Worm (Caenorhabditis elegans) whole organism, young adult: ENCODE results near the gene fezf-1.
A peak's percentile ranks its signal among the peaks of the same experiment; 100 is the strongest.

ENCODE experiments used
- B0261.1 ChIP-seq: sonication (generic microtip); optimal IDR thresholded peaks from 2 replicates; lab custom pipeline; 2016; ENCODE audit warnings: mild to moderate bottlenecking, missing genetic modification characterization, moderate library complexity, missing compliant biosample characterization
- F10E7.11 ChIP-seq: sonication (generic microtip); optimal IDR thresholded peaks from 2 replicates; lab custom pipeline; 2017; ENCODE audit warnings: mild to moderate bottlenecking, missing genetic modification characterization, moderate library complexity, missing compliant biosample characterization
- F22D6.2 ChIP-seq: sonication (generic microtip); optimal IDR thresholded peaks from 2 replicates; lab custom pipeline; 2016; ENCODE audit warnings: mild to moderate bottlenecking, missing genetic modification characterization, missing compliant biosample characterization
- F33H1.4 ChIP-seq: fragments of 200-800 bp; sonication (Bioruptor generic); IDR thresholded peaks from 2 replicates; pipeline ENCODE4 v1.3.6; 2022; ENCODE audit warnings: missing genetic modification reagents, missing genetic modification characterization, missing compliant biosample characterization
- F37B4.10 ChIP-seq: fragments of 200-800 bp; sonication (Bioruptor generic); IDR thresholded peaks from 2 replicates; pipeline ENCODE4 v1.3.6; 2022; ENCODE audit warnings: missing genetic modification characterization, missing compliant biosample characterization
- F57C9.4 ChIP-seq: sonication (generic microtip); optimal IDR thresholded peaks from 2 replicates; lab custom pipeline; 2017; ENCODE audit warnings: mild to moderate bottlenecking, missing genetic modification characterization, missing compliant biosample characterization
- K11D2.4 ChIP-seq: fragments of 200-800 bp; sonication (Bioruptor generic); IDR thresholded peaks from 2 replicates; pipeline ENCODE4 v1.3.6; 2022; ENCODE audit warnings: missing genetic modification reagents, missing genetic modification characterization, missing compliant biosample characterization
- Y53F4B.3 ChIP-seq: fragments of 200-800 bp; sonication (Bioruptor generic); IDR thresholded peaks from 2 replicates; pipeline ENCODE4 v1.3.6; 2022; ENCODE audit warnings: missing genetic modification reagents, missing genetic modification characterization, missing compliant biosample characterization
- ZK185.1 ChIP-seq: sonication (generic microtip); optimal IDR thresholded peaks from 2 replicates; lab custom pipeline; 2016; ENCODE audit warnings: mild to moderate bottlenecking, missing genetic modification characterization, missing compliant biosample characterization; ENCODE audit not compliant: poor library complexity, severe bottlenecking
- ama-1 ChIP-seq, 3 experiments: fragments of 150-350 bp in 1 of 3; sonication (generic microtip) in 2 of 3; optimal IDR thresholded peaks; 2 replicates each; lab custom pipeline; 2014 to 2018; ENCODE audit warnings: missing biosample characterization in 2 of 3, missing genetic modification characterization in 2 of 3, missing genetic modification reagents in 2 of 3
- aptf-3 ChIP-seq: fragments of 200-800 bp; sonication (Bioruptor generic); IDR thresholded peaks from 2 replicates; pipeline ENCODE4 v1.3.6; 2022; ENCODE audit warnings: missing genetic modification characterization, missing compliant biosample characterization
- atf-7 ChIP-seq: sonication (generic microtip); optimal IDR thresholded peaks from 2 replicates; lab custom pipeline; 2017; ENCODE audit warnings: mild to moderate bottlenecking, missing genetic modification characterization, missing compliant biosample characterization
- athp-1 ChIP-seq: sonication (generic microtip); optimal IDR thresholded peaks from 2 replicates; lab custom pipeline; 2017; ENCODE audit warnings: mild to moderate bottlenecking, missing genetic modification characterization, missing compliant biosample characterization
- attf-6 ChIP-seq: fragments of 200-800 bp; sonication (Bioruptor generic); IDR thresholded peaks from 2 replicates; pipeline ENCODE4 v1.3.6; 2022; ENCODE audit warnings: missing genetic modification reagents, missing genetic modification characterization, missing compliant biosample characterization
- ccch-3 ChIP-seq: fragments of 200-800 bp; sonication (Bioruptor generic); optimal IDR thresholded peaks from 2 replicates; lab custom pipeline; 2018; ENCODE audit warnings: mild to moderate bottlenecking, missing genetic modification characterization, missing compliant biosample characterization
- ceh-40 ChIP-seq: fragments of 200-800 bp; sonication (Bioruptor generic); IDR thresholded peaks from 2 replicates; pipeline ENCODE4 v1.3.6; 2022; ENCODE audit warnings: missing genetic modification characterization, missing compliant biosample characterization
- dpff-1 ChIP-seq: sonication (generic microtip); optimal IDR thresholded peaks from 2 replicates; lab custom pipeline; 2017; ENCODE audit warnings: mild to moderate bottlenecking, missing genetic modification characterization, missing compliant biosample characterization
- efl-1 ChIP-seq: fragments of 150-350 bp; optimal IDR thresholded peaks from 2 replicates; lab custom pipeline; 2014; ENCODE audit warnings: missing biosample characterization, missing genetic modification reagents, missing genetic modification characterization
- ekl-4 ChIP-seq: fragments of 200-800 bp; sonication (Bioruptor generic); IDR thresholded peaks from 2 replicates; pipeline ENCODE4 v1.3.6; 2022; ENCODE audit warnings: missing genetic modification reagents, missing genetic modification characterization, missing compliant biosample characterization
- ets-4 ChIP-seq: fragments of 200-800 bp; sonication (Bioruptor generic); optimal IDR thresholded peaks from 2 replicates; lab custom pipeline; 2018; ENCODE audit warnings: mild to moderate bottlenecking, missing genetic modification characterization, missing compliant biosample characterization
- hmg-1.2 ChIP-seq: fragments of 200-800 bp; sonication (Bioruptor generic); IDR thresholded peaks from 2 replicates; pipeline ENCODE4 v1.3.6; 2022; ENCODE audit warnings: missing genetic modification reagents, missing genetic modification characterization, missing compliant biosample characterization
- hmg-20 ChIP-seq: fragments of 200-800 bp; sonication (Bioruptor generic); IDR thresholded peaks from 2 replicates; pipeline ENCODE4 v1.3.6; 2022; ENCODE audit warnings: missing genetic modification reagents, missing genetic modification characterization, missing compliant biosample characterization
- hrde-1 ChIP-seq: sonication (generic microtip); optimal IDR thresholded peaks from 2 replicates; lab custom pipeline; 2016; ENCODE audit warnings: missing genetic modification characterization, mild to moderate bottlenecking, missing compliant biosample characterization, moderate library complexity, missing genotype, missing genetic modification reagents, borderline replicate concordance
- lin-35 ChIP-seq, 3 experiments: fragments of 150-350 bp in 2 of 3; sonication (generic microtip) in 1 of 3; optimal IDR thresholded peaks; 2 replicates each; lab custom pipeline; 2014 to 2018; ENCODE audit warnings: missing biosample characterization in 3 of 3, missing genetic modification characterization in 3 of 3, missing genetic modification reagents in 3 of 3
- lin-54 ChIP-seq: fragments of 200-800 bp; sonication (Bioruptor generic); optimal IDR thresholded peaks from 2 replicates; lab custom pipeline; 2018; ENCODE audit warnings: mild to moderate bottlenecking, missing genetic modification characterization, missing compliant biosample characterization
- lsl-1 ChIP-seq: fragments of 200-800 bp; sonication (Bioruptor generic); optimal IDR thresholded peaks from 2 replicates; lab custom pipeline; 2018; ENCODE audit warnings: mild to moderate bottlenecking, missing genetic modification characterization, moderate library complexity, missing compliant biosample characterization
- mel-28 ChIP-seq: sonication (generic microtip); optimal IDR thresholded peaks from 2 replicates; lab custom pipeline; 2016; ENCODE audit warnings: borderline replicate concordance, mild to moderate bottlenecking, missing genetic modification characterization, missing compliant biosample characterization
- mxl-1 ChIP-seq: sonication (generic microtip); optimal IDR thresholded peaks from 2 replicates; lab custom pipeline; 2016; ENCODE audit warnings: missing genetic modification characterization, missing compliant biosample characterization
- nfyb-1 ChIP-seq: fragments of 200-800 bp; sonication (Bioruptor generic); IDR thresholded peaks from 2 replicates; pipeline ENCODE4 v1.3.6; 2022; ENCODE audit warnings: missing genetic modification reagents, missing genetic modification characterization, missing compliant biosample characterization
- nhr-80 ChIP-seq: sonication (generic microtip); optimal IDR thresholded peaks from 2 replicates; lab custom pipeline; 2016; ENCODE audit warnings: missing genetic modification characterization, missing compliant biosample characterization
- pbrm-1 ChIP-seq: fragments of 200-800 bp; sonication (Bioruptor generic); IDR thresholded peaks from 2 replicates; pipeline ENCODE4 v1.3.6; 2022; ENCODE audit warnings: missing genetic modification reagents, missing genetic modification characterization, missing compliant biosample characterization
- rcor-1 ChIP-seq: fragments of 200-800 bp; sonication (Bioruptor generic); IDR thresholded peaks from 2 replicates; pipeline ENCODE4 v1.3.6; 2022; ENCODE audit warnings: missing genetic modification reagents, missing genetic modification characterization, missing compliant biosample characterization
- repo-1 ChIP-seq: sonication (generic microtip); optimal IDR thresholded peaks from 2 replicates; lab custom pipeline; 2017; ENCODE audit warnings: mild to moderate bottlenecking, missing genetic modification characterization, missing compliant biosample characterization
- rpc-1 ChIP-seq, 2 experiments: fragments of 150-350 bp in 1 of 2; sonication (generic microtip) in 1 of 2; optimal IDR thresholded peaks; 2 replicates each; lab custom pipeline; 2014 to 2018; ENCODE audit warnings: missing biosample characterization in 1 of 2, missing genetic modification characterization in 1 of 2, missing genetic modification reagents in 1 of 2, missing genotype in 1 of 2
- sdz-38 ChIP-seq: sonication (generic microtip); optimal IDR thresholded peaks from 2 replicates; lab custom pipeline; 2016; ENCODE audit warnings: missing genotype, missing genetic modification characterization, missing compliant biosample characterization
- sea-2 ChIP-seq: fragments of 200-800 bp; sonication (Bioruptor generic); IDR thresholded peaks from 2 replicates; pipeline ENCODE4 v1.3.6; 2022; ENCODE audit warnings: missing genetic modification characterization, missing compliant biosample characterization
- sptf-2 ChIP-seq: fragments of 200-800 bp; sonication (Bioruptor generic); optimal IDR thresholded peaks from 2 replicates; lab custom pipeline; 2018; ENCODE audit warnings: mild to moderate bottlenecking, missing genetic modification characterization, missing compliant biosample characterization
- tbp1 ChIP-seq: fragments of 200-800 bp; sonication (Bioruptor generic); optimal IDR thresholded peaks from 2 replicates; lab custom pipeline; 2018; ENCODE audit warnings: mild to moderate bottlenecking, missing genetic modification characterization, missing compliant biosample characterization
- tbx-9 ChIP-seq: sonication (generic microtip); optimal IDR thresholded peaks from 2 replicates; lab custom pipeline; 2016; ENCODE audit warnings: borderline replicate concordance, missing genetic modification characterization, inconsistent platforms, missing compliant biosample characterization
- xnd-1 ChIP-seq: sonication (generic microtip); optimal IDR thresholded peaks from 2 replicates; lab custom pipeline; 2016; ENCODE audit warnings: missing genotype, missing genetic modification reagents, missing genetic modification characterization, missing compliant biosample characterization
- ztf-18 ChIP-seq: sonication (generic microtip); optimal IDR thresholded peaks from 2 replicates; lab custom pipeline; 2016; ENCODE audit warnings: missing genotype, mild to moderate bottlenecking, missing genetic modification characterization, missing compliant biosample characterization
- ztf-22 ChIP-seq: fragments of 200-800 bp; sonication (Bioruptor generic); optimal IDR thresholded peaks from 2 replicates; lab custom pipeline; 2018; ENCODE audit warnings: mild to moderate bottlenecking, missing genetic modification characterization, moderate library complexity, missing compliant biosample characterization
- ztf-3 ChIP-seq: fragments of 200-800 bp; sonication (Bioruptor generic); optimal IDR thresholded peaks from 2 replicates; lab custom pipeline; 2018; ENCODE audit warnings: mild to moderate bottlenecking, missing genetic modification characterization, missing compliant biosample characterization

fezf-1 gene

DNA sequence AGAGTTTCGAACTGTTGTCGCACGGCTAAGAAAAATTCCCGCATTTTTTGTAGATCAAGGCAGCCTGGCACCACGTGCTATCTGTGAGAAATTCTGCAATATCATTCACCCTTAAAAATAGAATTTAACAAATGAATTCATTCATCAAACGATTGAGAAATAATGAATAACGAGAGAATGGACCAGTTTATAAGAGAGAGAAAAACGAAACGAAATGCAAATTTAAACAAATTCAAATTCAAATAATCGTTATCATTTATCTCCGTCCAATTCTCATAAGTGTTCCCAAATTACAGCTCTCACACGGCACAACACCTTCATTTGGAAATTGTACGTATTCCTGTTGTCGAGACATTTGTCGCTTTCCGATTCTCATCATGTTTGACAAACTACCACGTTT is 39.2 kb downstream of the fezf-1 start, which contains the start of gene seld-1:
seld-1 (plus strand) TSS at position 301 of the 400 bp plus-strand sequence.
- TF ChIP-seq dpff-1 (tag; lab: Kevin White, UChicago) (no peak), ets-4 (GFP tag; lab: Kevin White, UChicago) (no peak), aptf-3 (GFP tag; lab: Robert Waterston, UW) (no peak), F33H1.4 (no peak), B0261.1 (tag; lab: Kevin White, UChicago) (no peak), efl-1 (GFP tag; lab: Kevin White, UChicago) (no peak), lsl-1 (GFP tag; lab: Kevin White, UChicago) (no peak), attf-6 (no peak), sptf-2 (no peak), F10E7.11 (no peak)
- TF ChIP-seq, all 124 proteins: peak for 0

- TF ChIP-seq sptf-2 (no peak), tbp1 (GFP tag; lab: Kevin White, UChicago) (no peak), rcor-1 (GFP tag; lab: Robert Waterston, UW) (no peak), mel-28 (tag; lab: Kevin White, UChicago) (no peak), nhr-80 (no peak)
Measured at ce11 chrIV:13505662-13506061, 39.8 kb downstream of the fezf-1 start, which contains the start of gene nlp-17. Gene nlp-17 (minus strand): TSS chrIV:13505762.

ce11 chrIV:13508924-13509323 is 43.0 kb downstream of the fezf-1 start, which contains the start of gene afmd-2:
Gene afmd-2 (plus strand): TSS chrIV:13509224.
- TF ChIP-seq nhr-80 (peak; percentile 1), F22D6.2 (tag; lab: Kevin White, UChicago) (no peak)

DNA sequence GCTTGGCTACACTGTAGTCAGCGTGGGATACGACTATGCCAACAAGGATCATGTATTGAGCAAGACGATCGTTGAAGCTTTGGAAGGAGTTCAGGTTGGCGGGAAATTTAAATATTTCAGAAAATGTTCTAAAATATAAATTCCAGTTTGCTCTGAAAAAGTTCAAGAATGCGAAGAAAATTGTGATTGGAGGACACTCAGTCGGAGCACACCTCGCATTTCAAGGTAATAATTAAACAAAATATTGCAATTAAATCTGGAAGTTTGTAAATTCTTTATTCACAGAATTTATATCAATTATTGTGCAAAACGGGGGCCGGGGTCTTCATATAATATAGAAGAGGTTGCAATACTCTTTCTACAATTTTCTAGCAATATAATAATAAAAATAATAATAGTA is 44.2 kb downstream of the fezf-1 start:
- no peak for TF ChIP-seq ceh-40 (GFP tag; lab: Robert Waterston, UW)
- TF ChIP-seq hmg-20 (GFP tag; lab: Robert Waterston, UW): no peak
- 0 out of 2 replicates have a peak, but pooled peaks have one; percentile 20 for TF ChIP-seq F33H1.4
- no peak for TF ChIP-seq ztf-3
- no peak for TF ChIP-seq repo-1 (tag; lab: Kevin White, UChicago)
- peak; percentile 61 for TF ChIP-seq athp-1 (tag; lab: Kevin White, UChicago)
- TF ChIP-seq sdz-38 (tag; lab: Kevin White, UChicago): no peak
- no peak for TF ChIP-seq F37B4.10 (GFP tag; lab: Robert Waterston, UW)
- TF ChIP-seq atf-7 (tag; lab: Kevin White, UChicago): peak; percentile 3
- no peak for TF ChIP-seq Y53F4B.3 (GFP tag; lab: Robert Waterston, UW)
- no peak for TF ChIP-seq ama-1 (optimal IDR thresholded peaks at IDR 0.05; lab: Kevin White, UChicago)
- TF ChIP-seq ama-1 (GFP tag; optimal IDR thresholded peaks at IDR 0.05; lab: Kevin White, UChicago): no peak
- no peak for TF ChIP-seq rpc-1 (optimal IDR thresholded peaks at IDR 0.05; lab: Kevin White, UChicago)
- no peak for TF ChIP-seq rpc-1 (tag; optimal IDR thresholded peaks at IDR 0.05; lab: Kevin White, UChicago)
- no peak for TF ChIP-seq sea-2 (GFP tag; lab: Robert Waterston, UW)
- TF ChIP-seq hrde-1 (tag; lab: Kevin White, UChicago): peak; percentile 91
- TF ChIP-seq ekl-4: peak; percentile 61; the same call in 1 of the 2 replicates
- no peak for TF ChIP-seq K11D2.4 (GFP tag; lab: Robert Waterston, UW)
- TF ChIP-seq ztf-22 (GFP tag; lab: Kevin White, UChicago): no peak
- TF ChIP-seq F10E7.11: peak; percentile 30
- no peak for TF ChIP-seq mxl-1 (tag; lab: Kevin White, UChicago)
- no peak for TF ChIP-seq F57C9.4 (tag; lab: Kevin White, UChicago)
- TF ChIP-seq nfyb-1 (GFP tag; lab: Robert Waterston, UW): no peak
- TF ChIP-seq B0261.1 (tag; lab: Kevin White, UChicago): no peak
- TF ChIP-seq hmg-1.2 (GFP tag; lab: Robert Waterston, UW): peak; percentile 24; the same call in 1 of the 2 replicates
- peak; percentile 29; the same call in 1 of the 2 replicates for TF ChIP-seq pbrm-1
- no peak for TF ChIP-seq ccch-3 (GFP tag; lab: Kevin White, UChicago)
- peak; percentile 35 for TF ChIP-seq efl-1 (GFP tag; lab: Kevin White, UChicago)
- TF ChIP-seq ztf-18: peak; percentile 33
- TF ChIP-seq xnd-1 (tag; lab: Kevin White, UChicago): peak; percentile 48
- no peak for TF ChIP-seq lin-35 (GFP tag; optimal IDR thresholded peaks at IDR 0.05; lab: Kevin White, UChicago)
- TF ChIP-seq ZK185.1 (tag; lab: Kevin White, UChicago): no peak
- TF ChIP-seq lin-54 (GFP tag; lab: Kevin White, UChicago): peak; percentile 62
- TF ChIP-seq tbx-9: no peak
